Worm (Caenorhabditis elegans) whole organism, young adult: ENCODE data around the gene F10C2.5.
A peak's percentile ranks its signal among the peaks of the same experiment; 100 is the strongest.

Experiments
- B0035.1 ChIP-seq: sonication (generic microtip); optimal IDR thresholded peaks from 2 replicates; lab custom pipeline; 2016; ENCODE audit warnings: missing genetic modification characterization, mild to moderate bottlenecking, missing compliant biosample characterization, missing genotype, missing genetic modification reagents
- B0336.3 ChIP-seq: fragments of 200-800 bp; sonication (Bioruptor generic); IDR thresholded peaks from 2 replicates; pipeline ENCODE4 v1.3.6; 2022; ENCODE audit warnings: missing genetic modification characterization, missing compliant biosample characterization
- F49E8.2 ChIP-seq: sonication (generic microtip); optimal IDR thresholded peaks from 3 replicates; lab custom pipeline; 2017; ENCODE audit warnings: missing genetic modification characterization, mild to moderate bottlenecking, missing compliant biosample characterization, antibody characterized with exemption, moderate library complexity; ENCODE audit not compliant: insufficient read depth
- F57C9.4 ChIP-seq: sonication (generic microtip); optimal IDR thresholded peaks from 2 replicates; lab custom pipeline; 2017; ENCODE audit warnings: mild to moderate bottlenecking, missing genetic modification characterization, missing compliant biosample characterization
- K12H6.12 ChIP-seq: fragments of 200-800 bp; sonication (Bioruptor generic); optimal IDR thresholded peaks from 2 replicates; lab custom pipeline; 2018; ENCODE audit warnings: mild to moderate bottlenecking, missing genetic modification characterization, missing compliant biosample characterization
- Y79H2A.3 ChIP-seq: fragments of 200-800 bp; sonication (Bioruptor generic); conservative IDR thresholded peaks from 2 replicates; pipeline ENCODE4 v1.3.6; 2022; ENCODE audit warnings: missing genetic modification reagents, missing genetic modification characterization, missing compliant biosample characterization
- Y95B8A.8 ChIP-seq: fragments of 200-800 bp; sonication (Bioruptor generic); IDR thresholded peaks from 2 replicates; pipeline ENCODE4 v1.3.6; 2022; ENCODE audit warnings: missing genetic modification reagents, missing genetic modification characterization, missing compliant biosample characterization
- ZK185.1 ChIP-seq: sonication (generic microtip); optimal IDR thresholded peaks from 2 replicates; lab custom pipeline; 2016; ENCODE audit warnings: mild to moderate bottlenecking, missing genetic modification characterization, missing compliant biosample characterization; ENCODE audit not compliant: poor library complexity, severe bottlenecking
- atf-7 ChIP-seq: sonication (generic microtip); optimal IDR thresholded peaks from 2 replicates; lab custom pipeline; 2017; ENCODE audit warnings: mild to moderate bottlenecking, missing genetic modification characterization, missing compliant biosample characterization
- athp-1 ChIP-seq: sonication (generic microtip); optimal IDR thresholded peaks from 2 replicates; lab custom pipeline; 2017; ENCODE audit warnings: mild to moderate bottlenecking, missing genetic modification characterization, missing compliant biosample characterization
- attf-3 ChIP-seq: fragments of 200-800 bp; sonication (Bioruptor generic); conservative IDR thresholded peaks from 2 replicates; pipeline ENCODE4 v1.3.6; 2022; ENCODE audit warnings: missing genetic modification reagents, missing genetic modification characterization, missing compliant biosample characterization
- attf-6 ChIP-seq: fragments of 200-800 bp; sonication (Bioruptor generic); IDR thresholded peaks from 2 replicates; pipeline ENCODE4 v1.3.6; 2022; ENCODE audit warnings: missing genetic modification reagents, missing genetic modification characterization, missing compliant biosample characterization
- bed-1 ChIP-seq: fragments of 200-800 bp; sonication (Bioruptor generic); IDR thresholded peaks from 2 replicates; pipeline ENCODE4 v1.3.6; 2022; ENCODE audit warnings: missing genetic modification reagents, missing genetic modification characterization, missing compliant biosample characterization
- cebp-1 ChIP-seq, 2 experiments: fragments of 200-800 bp in 1 of 2; sonication (Bioruptor generic) in 1 of 2; sonication (generic microtip) in 1 of 2; IDR thresholded peaks in 1 of 2; optimal IDR thresholded peaks in 1 of 2; 2 replicates each; pipeline versions ENCODE4 v1.3.6 to Lab custom; 2017 to 2022; ENCODE audit warnings: missing compliant biosample characterization in 2 of 2, missing genetic modification characterization in 2 of 2, mild to moderate bottlenecking in 1 of 2, missing genetic modification reagents in 1 of 2, moderate library complexity in 1 of 2
- ceh-27 ChIP-seq: fragments of 200-800 bp; sonication (Bioruptor generic); optimal IDR thresholded peaks from 2 replicates; lab custom pipeline; 2018; ENCODE audit warnings: mild to moderate bottlenecking, missing genetic modification characterization, moderate library complexity, missing compliant biosample characterization
- efl-1 ChIP-seq: fragments of 150-350 bp; optimal IDR thresholded peaks from 2 replicates; lab custom pipeline; 2014; ENCODE audit warnings: missing biosample characterization, missing genetic modification reagents, missing genetic modification characterization
- egl-44 ChIP-seq: fragments of 200-800 bp; sonication (Bioruptor generic); IDR thresholded peaks from 2 replicates; pipeline ENCODE4 v1.3.6; 2022; ENCODE audit warnings: missing genetic modification reagents, missing genetic modification characterization, missing compliant biosample characterization
- ekl-4 ChIP-seq: fragments of 200-800 bp; sonication (Bioruptor generic); IDR thresholded peaks from 2 replicates; pipeline ENCODE4 v1.3.6; 2022; ENCODE audit warnings: missing genetic modification reagents, missing genetic modification characterization, missing compliant biosample characterization
- gei-17 ChIP-seq: fragments of 200-800 bp; sonication (Bioruptor generic); optimal IDR thresholded peaks from 2 replicates; lab custom pipeline; 2018; ENCODE audit warnings: mild to moderate bottlenecking, missing genetic modification characterization, missing compliant biosample characterization
- hmg-1.2 ChIP-seq: fragments of 200-800 bp; sonication (Bioruptor generic); IDR thresholded peaks from 2 replicates; pipeline ENCODE4 v1.3.6; 2022; ENCODE audit warnings: missing genetic modification reagents, missing genetic modification characterization, missing compliant biosample characterization
- hmg-20 ChIP-seq: fragments of 200-800 bp; sonication (Bioruptor generic); IDR thresholded peaks from 2 replicates; pipeline ENCODE4 v1.3.6; 2022; ENCODE audit warnings: missing genetic modification reagents, missing genetic modification characterization, missing compliant biosample characterization
- hsf-1 ChIP-seq: fragments of 200-800 bp; sonication (Bioruptor generic); IDR thresholded peaks from 2 replicates; pipeline ENCODE4 v1.3.6; 2022; ENCODE audit warnings: missing genetic modification reagents, missing genetic modification characterization, missing compliant biosample characterization
- let-526 ChIP-seq: fragments of 200-800 bp; sonication (Bioruptor generic); IDR thresholded peaks from 2 replicates; pipeline ENCODE4 v1.3.6; 2022; ENCODE audit warnings: missing genetic modification reagents, missing genetic modification characterization, missing compliant biosample characterization
- lin-54 ChIP-seq: fragments of 200-800 bp; sonication (Bioruptor generic); optimal IDR thresholded peaks from 2 replicates; lab custom pipeline; 2018; ENCODE audit warnings: mild to moderate bottlenecking, missing genetic modification characterization, missing compliant biosample characterization
- madf-10 ChIP-seq: sonication (generic microtip); optimal IDR thresholded peaks from 2 replicates; lab custom pipeline; 2016; ENCODE audit warnings: mild to moderate bottlenecking, missing genetic modification characterization, missing compliant biosample characterization
- madf-3 ChIP-seq: fragments of 200-800 bp; sonication (Bioruptor generic); IDR thresholded peaks from 2 replicates; pipeline ENCODE4 v1.3.6; 2022; ENCODE audit warnings: missing genetic modification reagents, missing genetic modification characterization, missing compliant biosample characterization
- madf-6 ChIP-seq: fragments of 200-800 bp; sonication (Bioruptor generic); IDR thresholded peaks from 2 replicates; pipeline ENCODE4 v1.3.6; 2022; ENCODE audit warnings: missing genetic modification reagents, missing genetic modification characterization, missing compliant biosample characterization
- nfyb-1 ChIP-seq: fragments of 200-800 bp; sonication (Bioruptor generic); IDR thresholded peaks from 2 replicates; pipeline ENCODE4 v1.3.6; 2022; ENCODE audit warnings: missing genetic modification reagents, missing genetic modification characterization, missing compliant biosample characterization
- nhr-80 ChIP-seq: sonication (generic microtip); optimal IDR thresholded peaks from 2 replicates; lab custom pipeline; 2016; ENCODE audit warnings: missing genetic modification characterization, missing compliant biosample characterization
- rec-8 ChIP-seq, 2 experiments: sonication (generic microtip); optimal IDR thresholded peaks; 2 replicates each; lab custom pipeline; 2016; ENCODE audit warnings: mild to moderate bottlenecking in 2 of 2, missing genetic modification characterization in 2 of 2, missing genetic modification reagents in 2 of 2, missing genotype in 2 of 2, missing biosample characterization in 1 of 2, missing compliant biosample characterization in 1 of 2, moderate library complexity in 1 of 2
- repo-1 ChIP-seq: sonication (generic microtip); optimal IDR thresholded peaks from 2 replicates; lab custom pipeline; 2017; ENCODE audit warnings: mild to moderate bottlenecking, missing genetic modification characterization, missing compliant biosample characterization
- sea-2 ChIP-seq: fragments of 200-800 bp; sonication (Bioruptor generic); IDR thresholded peaks from 2 replicates; pipeline ENCODE4 v1.3.6; 2022; ENCODE audit warnings: missing genetic modification characterization, missing compliant biosample characterization
- snpc-4 ChIP-seq, 5 experiments: fragments of 150-350 bp in 1 of 5; sonication (generic microtip) in 4 of 5; optimal IDR thresholded peaks; 2 replicates each; lab custom pipeline; 2014 to 2018; ENCODE audit warnings: missing genetic modification characterization in 5 of 5, missing biosample characterization in 3 of 5, antibody characterized with exemption in 2 of 5, mild to moderate bottlenecking in 2 of 5, missing compliant biosample characterization in 2 of 5, missing genotype in 2 of 5, moderate library complexity in 2 of 5, missing genetic modification reagents in 1 of 5
- somi-1 ChIP-seq: fragments of 200-800 bp; sonication (Bioruptor generic); optimal IDR thresholded peaks from 2 replicates; lab custom pipeline; 2018; ENCODE audit warnings: mild to moderate bottlenecking, missing genetic modification characterization, missing compliant biosample characterization
- tbp1 ChIP-seq: fragments of 200-800 bp; sonication (Bioruptor generic); optimal IDR thresholded peaks from 2 replicates; lab custom pipeline; 2018; ENCODE audit warnings: mild to moderate bottlenecking, missing genetic modification characterization, missing compliant biosample characterization
- unc-130 ChIP-seq: sonication (generic microtip); optimal IDR thresholded peaks from 2 replicates; lab custom pipeline; 2016; ENCODE audit warnings: missing genetic modification reagents, missing genetic modification characterization, missing compliant biosample characterization
- ztf-26 ChIP-seq: sonication (generic microtip); optimal IDR thresholded peaks from 2 replicates; lab custom pipeline; 2017; ENCODE audit warnings: missing genetic modification characterization, missing compliant biosample characterization
- ztf-28 ChIP-seq: fragments of 200-800 bp; sonication (Bioruptor generic); IDR thresholded peaks from 2 replicates; pipeline ENCODE4 v1.3.6; 2022; ENCODE audit warnings: missing genetic modification reagents, missing genetic modification characterization, missing compliant biosample characterization
- ztf-3 ChIP-seq: fragments of 200-800 bp; sonication (Bioruptor generic); optimal IDR thresholded peaks from 2 replicates; lab custom pipeline; 2018; ENCODE audit warnings: mild to moderate bottlenecking, missing genetic modification characterization, missing compliant biosample characterization

Gene F10C2.5

DNA sequence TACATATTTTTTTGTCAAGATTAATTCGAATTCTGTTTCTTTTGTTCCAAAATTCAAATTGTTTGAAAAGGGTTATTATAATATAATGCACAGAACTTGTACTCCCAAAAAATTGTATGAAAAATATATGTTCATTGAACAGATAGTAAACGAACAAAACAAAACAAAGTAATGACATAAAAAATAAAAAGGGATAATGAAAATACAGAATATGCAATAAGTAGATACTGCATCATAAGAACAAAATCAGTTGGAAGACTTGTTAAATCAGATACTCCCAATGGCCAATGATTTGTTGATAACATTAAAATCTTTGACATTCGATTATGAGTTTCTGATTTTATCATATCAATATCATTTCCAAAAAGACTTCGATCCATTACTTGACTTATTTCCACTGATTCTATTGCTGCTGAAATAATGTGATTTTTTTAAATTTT, 40.7 kb upstream of the F10C2.5 start (continued):
- TF ChIP-seq ztf-26 (tag; lab: Kevin White, UChicago), result peak; percentile 3
- no peak for TF ChIP-seq hmg-20 (GFP tag; lab: Robert Waterston, UW)
- TF ChIP-seq Y95B8A.8 (GFP tag; lab: Robert Waterston, UW), result peak; percentile 47; the same call in 1 of the 2 replicates
- TF ChIP-seq atf-7, result peak; percentile 91
- no peak for TF ChIP-seq athp-1 (tag; lab: Kevin White, UChicago)
- TF ChIP-seq madf-10, result peak; percentile 64
- TF ChIP-seq madf-6, result peak; percentile 40; the same call in 1 of the 2 replicates
- TF ChIP-seq ceh-27 (GFP tag; lab: Kevin White, UChicago), result no peak
- no peak for TF ChIP-seq ZK185.1
- peak; percentile 46 for TF ChIP-seq nhr-80 (tag; lab: Kevin White, UChicago)
- peak; percentile 83 for TF ChIP-seq B0336.3 (GFP tag; lab: Robert Waterston, UW)
- 0 out of 2 replicates have a peak, but pooled peaks have one; percentile 26 for TF ChIP-seq attf-6 (GFP tag; lab: Robert Waterston, UW)
- no peak for TF ChIP-seq cebp-1 (GFP tag; IDR thresholded peaks at IDR 0.05; lab: Robert Waterston, UW)
- peak; percentile 29 for TF ChIP-seq cebp-1 (tag; optimal IDR thresholded peaks at IDR 0.05; lab: Kevin White, UChicago)
- TF ChIP-seq somi-1 (GFP tag; lab: Kevin White, UChicago), result no peak
- TF ChIP-seq egl-44 (GFP tag; lab: Robert Waterston, UW), result no peak
- peak; percentile 82 for TF ChIP-seq ekl-4 (GFP tag; lab: Robert Waterston, UW)
- no peak for TF ChIP-seq F57C9.4 (tag; lab: Kevin White, UChicago)
- TF ChIP-seq bed-1 (GFP tag; lab: Robert Waterston, UW), result no peak
- TF ChIP-seq ztf-3, result no peak
- TF ChIP-seq repo-1 (tag; lab: Kevin White, UChicago), result peak; percentile 78
- peak; percentile 35 for TF ChIP-seq tbp1 (GFP tag; lab: Kevin White, UChicago)
- TF ChIP-seq lin-54 (GFP tag; lab: Kevin White, UChicago), result peak; percentile 45
- TF ChIP-seq Y79H2A.3 (GFP tag; lab: Robert Waterston, UW), result 0 out of 2 replicates have a peak, but pooled peaks have one; percentile 8
- no peak for TF ChIP-seq B0035.1 (tag; lab: Kevin White, UChicago)
- TF ChIP-seq attf-3, result no peak
- TF ChIP-seq let-526 (GFP tag; lab: Robert Waterston, UW), result no peak
- no peak for TF ChIP-seq unc-130
- TF ChIP-seq rec-8 (tag; optimal IDR thresholded peaks at IDR 0.05; lab: Kevin White, UChicago), result no peak
- peak; percentile 28 for TF ChIP-seq gei-17
- TF ChIP-seq hsf-1 (GFP tag; lab: Robert Waterston, UW), result 0 out of 2 replicates have a peak, but pooled peaks have one; percentile 41
- no peak for TF ChIP-seq ztf-28 (GFP tag; lab: Robert Waterston, UW)
- TF ChIP-seq hmg-1.2 (GFP tag; lab: Robert Waterston, UW), result peak; percentile 26; the same call in 1 of the 2 replicates
- TF ChIP-seq madf-3 (GFP tag; lab: Robert Waterston, UW), result peak; percentile 76; the same call in 1 of the 2 replicates
- no peak for TF ChIP-seq efl-1 (GFP tag; lab: Kevin White, UChicago)
- no peak for TF ChIP-seq sea-2
- no peak for TF ChIP-seq K12H6.12 (tag; lab: Kevin White, UChicago)
- no peak for TF ChIP-seq snpc-4 (GFP tag; optimal IDR thresholded peaks at IDR 0.05; lab: Kevin White, UChicago)
- TF ChIP-seq snpc-4 (tag; optimal IDR thresholded peaks at IDR 0.05; lab: Kevin White, UChicago), result peak in 1 of 4 experiments; percentile 0
- TF ChIP-seq nfyb-1 (GFP tag; lab: Robert Waterston, UW), result peak; percentile 73; the same call in 1 of the 2 replicates
- TF ChIP-seq F49E8.2, result no peak
